Fruit fly (Drosophila melanogaster): ENCODE results near the gene Snx17.

DNA sequence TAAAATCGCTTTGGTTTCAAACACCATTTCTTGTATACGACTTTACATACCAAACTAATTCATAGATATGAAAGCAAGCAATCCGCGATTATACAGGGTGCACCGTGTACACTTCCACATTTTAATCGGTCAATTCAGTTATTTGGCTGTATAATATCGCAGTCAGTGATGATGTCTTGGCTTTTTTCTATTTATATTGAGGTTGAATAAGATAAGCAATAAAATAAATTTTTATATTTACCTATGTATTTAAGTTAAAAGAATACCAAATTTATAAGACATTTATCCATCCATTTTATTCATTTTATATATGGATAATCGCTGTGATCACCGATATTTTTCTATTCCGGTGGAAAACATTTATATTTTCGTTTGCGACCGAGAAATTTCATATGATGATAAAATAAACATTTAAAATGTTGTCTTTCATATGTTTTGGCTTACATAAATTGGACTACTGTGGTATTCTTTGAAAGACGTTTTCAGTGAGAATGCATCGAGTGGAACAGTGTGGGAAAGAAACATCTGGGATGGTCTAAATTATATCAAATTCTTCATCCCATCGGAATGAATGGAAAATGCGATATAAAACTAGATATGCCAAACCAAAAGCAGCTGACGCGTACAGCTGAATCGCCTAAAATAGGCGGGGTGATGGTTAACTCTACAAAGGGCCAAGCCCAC is 20.1 kb upstream of the Snx17 start, which contains the start of gene CG5708:
- no peak for TF ChIP-seq CG6792 (GFP tag; optimal IDR thresholded peaks at IDR 0.05)
- TF ChIP-seq Gug (GFP tag; IDR thresholded peaks at IDR 0.05), result no peak
- peak; percentile 2 for TF ChIP-seq topi (GFP tag; optimal IDR thresholded peaks at IDR 0.05)

All from whole organism, prepupa.